Worm (Caenorhabditis elegans): ENCODE results near the gene fbxc-14.

- TF ChIP-seq elt-3 (tag; optimal IDR thresholded peaks at IDR 0.05): no peak
- no peak for TF ChIP-seq aha-1 (tag; optimal IDR thresholded peaks at IDR 0.05)
- TF ChIP-seq skn-1 (tag; optimal IDR thresholded peaks at IDR 0.05): no peak
- no peak for TF ChIP-seq lin-13 (GFP tag; optimal IDR thresholded peaks at IDR 0.05)
- no peak for TF ChIP-seq tbx-2 (tag; optimal IDR thresholded peaks at IDR 0.05)
- TF ChIP-seq fos-1 (tag; optimal IDR thresholded peaks at IDR 0.05): no peak
- no peak for TF ChIP-seq unc-130 (tag; optimal IDR thresholded peaks at IDR 0.05)
- no peak for TF ChIP-seq unc-62 (GFP tag; optimal IDR thresholded peaks at IDR 0.05)
- TF ChIP-seq lir-3 (tag; optimal IDR thresholded peaks at IDR 0.05; ENCODE audit: poor library complexity): no peak
- TF ChIP-seq mef-2 (tag; optimal IDR thresholded peaks at IDR 0.05): no peak
- TF ChIP-seq alr-1 (tag; optimal IDR thresholded peaks at IDR 0.05; ENCODE audit: borderline replicate concordance): no peak
- TF ChIP-seq nhr-28 (tag; optimal IDR thresholded peaks at IDR 0.05): no peak
Measured at ce11 chrII:932718-933117, 41.4 kb upstream of the fbxc-14 start, which contains the start of gene acs-15.
